Worm (Caenorhabditis elegans) whole organism, L2 larva: Measurements from ENCODE around the gene Y44A6D.3.

ENCODE experiments used
- R02D3.7 ChIP-seq: fragments of 150-350 bp; optimal IDR thresholded peaks from 2 replicates; lab custom pipeline; 2014; ENCODE audit warnings: missing biosample characterization, missing genetic modification characterization
- ama-1 ChIP-seq: fragments of 150-350 bp; optimal IDR thresholded peaks from 2 replicates; lab custom pipeline; 2018; ENCODE audit warnings: inconsistent platforms
- ceh-82 ChIP-seq: fragments of 150-350 bp; optimal IDR thresholded peaks from 2 replicates; lab custom pipeline; 2014; ENCODE audit warnings: missing biosample characterization, missing genetic modification characterization
- crh-2 ChIP-seq: sonication (generic microtip); optimal IDR thresholded peaks from 2 replicates; lab custom pipeline; 2017; ENCODE audit warnings: missing biosample characterization, missing genetic modification characterization
- fos-1 ChIP-seq: fragments of 150-350 bp; optimal IDR thresholded peaks from 2 replicates; lab custom pipeline; 2014; ENCODE audit warnings: missing biosample characterization, missing genetic modification characterization
- lin-13 ChIP-seq: fragments of 150-350 bp; optimal IDR thresholded peaks from 2 replicates; lab custom pipeline; 2014; ENCODE audit warnings: missing biosample characterization, missing genetic modification reagents, missing genetic modification characterization
- nhr-12 ChIP-seq: fragments of 150-350 bp; optimal IDR thresholded peaks from 2 replicates; lab custom pipeline; 2014; ENCODE audit warnings: missing biosample characterization, missing genetic modification characterization
- nhr-25 ChIP-seq: fragments of 150-350 bp; sonication (generic microtip); optimal IDR thresholded peaks from 3 replicates; lab custom pipeline; 2014; ENCODE audit warnings: missing biosample characterization, missing genetic modification characterization
- snpc-4 ChIP-seq: fragments of 150-350 bp; optimal IDR thresholded peaks from 2 replicates; lab custom pipeline; 2014; ENCODE audit warnings: missing biosample characterization, missing genetic modification characterization
- unc-62 ChIP-seq: fragments of 150-350 bp; optimal IDR thresholded peaks from 2 replicates; lab custom pipeline; 2014; ENCODE audit warnings: missing biosample characterization, missing genetic modification reagents, missing genetic modification characterization
- zag-1 ChIP-seq: fragments of 150-350 bp; optimal IDR thresholded peaks from 2 replicates; lab custom pipeline; 2014; ENCODE audit warnings: missing biosample characterization, missing genetic modification characterization
- ztf-11 ChIP-seq: sonication (generic microtip); optimal IDR thresholded peaks from 2 replicates; lab custom pipeline; 2017; ENCODE audit warnings: missing biosample characterization, missing genetic modification characterization

- TF ChIP-seq nhr-25 (no peak), lin-13 (GFP tag; lab: Kevin White, UChicago) (no peak), nhr-12 (tag; lab: Kevin White, UChicago) (no peak), R02D3.7 (no peak), zag-1 (tag; lab: Kevin White, UChicago) (no peak), ama-1 (no peak), ceh-82 (tag; lab: Kevin White, UChicago) (no peak), snpc-4 (no peak), unc-62 (GFP tag; lab: Kevin White, UChicago) (no peak), fos-1 (tag; lab: Kevin White, UChicago) (no peak), ztf-11 (no peak), crh-2 (tag; lab: Kevin White, UChicago) (no peak)
Measured at ce11 chrV:20830409-20830808, 38.2 kb upstream of the Y44A6D.3 start.
